Worm (Caenorhabditis elegans) whole organism, L2 larva: ENCODE results near the gene F17A2.13.

ENCODE experiments used
- R02D3.7 ChIP-seq: fragments of 150-350 bp; optimal IDR thresholded peaks from 2 replicates; lab custom pipeline; 2014; ENCODE audit warnings: missing biosample characterization, missing genetic modification characterization
- Y55F3AM.14 ChIP-seq: fragments of 200-800 bp; sonication (Bioruptor generic); optimal IDR thresholded peaks from 2 replicates; lab custom pipeline; 2018; ENCODE audit warnings: mild to moderate bottlenecking, missing genetic modification characterization, missing compliant biosample characterization
- ama-1 ChIP-seq: fragments of 150-350 bp; optimal IDR thresholded peaks from 2 replicates; lab custom pipeline; 2018; ENCODE audit warnings: inconsistent platforms
- elt-1 ChIP-seq: fragments of 150-350 bp; optimal IDR thresholded peaks from 2 replicates; lab custom pipeline; 2014; ENCODE audit warnings: missing biosample characterization, missing genetic modification characterization
- lin-39 ChIP-seq: fragments of 150-350 bp; optimal IDR thresholded peaks from 2 replicates; lab custom pipeline; 2014; ENCODE audit warnings: missing biosample characterization, missing genetic modification reagents, missing genetic modification characterization
- mdl-1 ChIP-seq, 2 experiments: fragments of 150-350 bp in 1 of 2; sonication (generic microtip) in 1 of 2; optimal IDR thresholded peaks; 2 replicates each; lab custom pipeline; 2017; ENCODE audit warnings: missing biosample characterization in 2 of 2, missing genetic modification characterization in 2 of 2
- nhr-11 ChIP-seq: fragments of 150-350 bp; optimal IDR thresholded peaks from 2 replicates; lab custom pipeline; 2014; ENCODE audit warnings: missing biosample characterization, missing genetic modification characterization
- nhr-77 ChIP-seq: fragments of 150-350 bp; optimal IDR thresholded peaks from 2 replicates; lab custom pipeline; 2014; ENCODE audit warnings: missing biosample characterization, missing genetic modification characterization
- peb-1 ChIP-seq: fragments of 150-350 bp; optimal IDR thresholded peaks from 2 replicates; lab custom pipeline; 2014; ENCODE audit warnings: missing biosample characterization, missing genetic modification characterization
- sma-3 ChIP-seq: sonication (generic microtip); optimal IDR thresholded peaks from 2 replicates; lab custom pipeline; 2016; ENCODE audit warnings: missing genetic modification reagents, missing genetic modification characterization, missing compliant biosample characterization
- snpc-4 ChIP-seq: fragments of 150-350 bp; optimal IDR thresholded peaks from 2 replicates; lab custom pipeline; 2014; ENCODE audit warnings: missing biosample characterization, missing genetic modification characterization
- unc-39 ChIP-seq: fragments of 150-350 bp; optimal IDR thresholded peaks from 2 replicates; lab custom pipeline; 2014; ENCODE audit warnings: missing biosample characterization, missing genetic modification characterization
- zag-1 ChIP-seq: fragments of 150-350 bp; optimal IDR thresholded peaks from 2 replicates; lab custom pipeline; 2014; ENCODE audit warnings: missing biosample characterization, missing genetic modification characterization

- TF ChIP-seq Y55F3AM.14 (GFP tag; lab: Kevin White, UChicago) (no peak), lin-39 (no peak), zag-1 (no peak), mdl-1 (tag; optimal IDR thresholded peaks at IDR 0.05; lab: Kevin White, UChicago) (no peak), sma-3 (no peak), ama-1 (lab: Kevin White, UChicago) (no peak), elt-1 (tag; lab: Kevin White, UChicago) (no peak), nhr-77 (tag; lab: Kevin White, UChicago) (no peak), R02D3.7 (tag; lab: Kevin White, UChicago) (no peak), nhr-11 (tag; lab: Kevin White, UChicago) (no peak), unc-39 (tag; lab: Kevin White, UChicago) (no peak), peb-1 (tag; lab: Kevin White, UChicago) (no peak), snpc-4 (tag; lab: Kevin White, UChicago) (no peak)
These were observed 43.3 kb downstream of the F17A2.13 start, which contains the start of gene F19H6.5 for ce11 chrX:12364804-12365203.
